Fruit fly (Drosophila melanogaster) whole organism, prepupa: Measurements from ENCODE around the gene CG31715.

ENCODE experiments used
- CG10631 ChIP-seq: fragments of 200-800 bp; sonication (Bioruptor generic); optimal IDR thresholded peaks from 2 replicates; lab custom pipeline; 2016; ENCODE audit warnings: missing biosample characterization, missing genetic modification characterization
- CG10669 ChIP-seq: fragments of 200-800 bp; sonication (Bioruptor generic); optimal IDR thresholded peaks from 3 replicates; lab custom pipeline; 2018; ENCODE audit warnings: missing biosample characterization, mild to moderate bottlenecking, missing genetic modification characterization, moderate library complexity
- CG11294 ChIP-seq: fragments of 200-800 bp; sonication (Bioruptor generic); IDR thresholded peaks from 2 replicates; pipeline ENCODE4 v1.3.6; 2022; ENCODE audit warnings: missing biosample characterization, missing genetic modification characterization
- CG11762 ChIP-seq: fragments of 200-800 bp; sonication (Bioruptor generic); optimal IDR thresholded peaks from 3 replicates; lab custom pipeline; 2016; ENCODE audit warnings: missing biosample characterization, missing genetic modification characterization; ENCODE audit not compliant: insufficient read depth
- CG1621 ChIP-seq: fragments of 200-800 bp; sonication (Bioruptor generic); optimal IDR thresholded peaks from 3 replicates; lab custom pipeline; 2018; ENCODE audit warnings: missing biosample characterization, mild to moderate bottlenecking, missing genetic modification characterization
- CG16779 ChIP-seq: fragments of 200-800 bp; sonication (Bioruptor generic); optimal IDR thresholded peaks from 3 replicates; lab custom pipeline; 2017; ENCODE audit warnings: missing biosample characterization, mild to moderate bottlenecking, missing genetic modification characterization
- CG3032 ChIP-seq: fragments of 200-800 bp; optimal IDR thresholded peaks from 2 replicates; lab custom pipeline; 2019; ENCODE audit warnings: missing biosample characterization, mild to moderate bottlenecking, missing genetic modification characterization, moderate library complexity
- CG6163 ChIP-seq: fragments of 200-800 bp; sonication (Bioruptor generic); IDR thresholded peaks from 3 replicates; pipeline ENCODE4 v1.3.6; 2022; ENCODE audit warnings: missing biosample characterization, missing genetic modification characterization
- CG6276 ChIP-seq: fragments of 200-800 bp; sonication (Bioruptor generic); optimal IDR thresholded peaks from 2 replicates; lab custom pipeline; 2017; ENCODE audit warnings: missing biosample characterization, mild to moderate bottlenecking, missing genetic modification characterization
- CG6792 ChIP-seq: fragments of 200-800 bp; sonication (Bioruptor generic); optimal IDR thresholded peaks from 3 replicates; lab custom pipeline; 2016; ENCODE audit warnings: missing biosample characterization, missing genetic modification characterization
- CG6808 ChIP-seq: fragments of 200-800 bp; sonication (Bioruptor generic); optimal IDR thresholded peaks from 3 replicates; lab custom pipeline; 2017; ENCODE audit warnings: missing biosample characterization, missing genetic modification characterization, mild to moderate bottlenecking, moderate library complexity, missing genetic modification reagents
- CG7368 ChIP-seq: fragments of 200-800 bp; sonication (Bioruptor generic); optimal IDR thresholded peaks from 3 replicates; lab custom pipeline; 2016; ENCODE audit warnings: missing biosample characterization, missing genetic modification characterization
- CG8119 ChIP-seq: fragments of 200-800 bp; sonication (Bioruptor generic); IDR thresholded peaks from 3 replicates; pipeline ENCODE4 v1.3.6; 2022; ENCODE audit warnings: missing biosample characterization, missing genetic modification characterization
- CG8319 ChIP-seq: fragments of 200-800 bp; sonication (Bioruptor generic); optimal IDR thresholded peaks from 3 replicates; lab custom pipeline; 2016; ENCODE audit warnings: missing biosample characterization, missing genetic modification characterization
- CG8632 ChIP-seq: fragments of 200-800 bp; sonication (Bioruptor generic); optimal IDR thresholded peaks from 3 replicates; lab custom pipeline; 2016; ENCODE audit warnings: missing biosample characterization, missing genetic modification characterization
- CG9139 ChIP-seq: fragments of 200-800 bp; sonication (Bioruptor generic); optimal IDR thresholded peaks from 3 replicates; lab custom pipeline; 2017; ENCODE audit warnings: missing biosample characterization, mild to moderate bottlenecking, missing genetic modification characterization
- Eip75B ChIP-seq: fragments of 200-800 bp; sonication (Bioruptor generic); optimal IDR thresholded peaks from 3 replicates; lab custom pipeline; 2016; ENCODE audit warnings: missing biosample characterization, missing genetic modification characterization
- Eip78C ChIP-seq: fragments of 200-800 bp; sonication (Bioruptor generic); peaks from one replicate; lab custom pipeline; 2016; ENCODE audit warnings: missing biosample characterization, missing genetic modification characterization
- Ets21C ChIP-seq: fragments of 200-800 bp; sonication (Bioruptor generic); optimal IDR thresholded peaks from 3 replicates; lab custom pipeline; 2016; ENCODE audit warnings: missing biosample characterization, missing genetic modification characterization
- Gug ChIP-seq: fragments of 200-800 bp; sonication (Bioruptor generic); IDR thresholded peaks from 2 replicates; pipeline ENCODE4 v1.3.6; 2022; ENCODE audit warnings: missing biosample characterization, missing genetic modification characterization
- Hr38 ChIP-seq: sonication (Bioruptor generic); optimal IDR thresholded peaks from 2 replicates; lab custom pipeline; 2016; ENCODE audit warnings: missing biosample characterization, missing genetic modification characterization
- Hr39 ChIP-seq: fragments of 200-800 bp; sonication (Bioruptor generic); optimal IDR thresholded peaks from 2 replicates; lab custom pipeline; 2016; ENCODE audit warnings: missing biosample characterization, missing genetic modification characterization
- Hr4 ChIP-seq: fragments of 200-800 bp; sonication (Bioruptor generic); optimal IDR thresholded peaks from 3 replicates; lab custom pipeline; 2016; ENCODE audit warnings: missing biosample characterization, missing genetic modification characterization
- Lpt ChIP-seq: fragments of 200-800 bp; sonication (Bioruptor generic); optimal IDR thresholded peaks from 3 replicates; lab custom pipeline; 2016; ENCODE audit warnings: missing biosample characterization, missing genetic modification characterization
- Met ChIP-seq: fragments of 200-800 bp; sonication (Bioruptor generic); optimal IDR thresholded peaks from 3 replicates; lab custom pipeline; 2016; ENCODE audit warnings: missing biosample characterization, missing genetic modification characterization
- OdsH ChIP-seq: fragments of 200-800 bp; sonication (Bioruptor generic); optimal IDR thresholded peaks from 3 replicates; lab custom pipeline; 2016; ENCODE audit warnings: missing biosample characterization, missing genetic modification characterization
- Smox ChIP-seq: fragments of 200-800 bp; sonication (Bioruptor generic); optimal IDR thresholded peaks from 3 replicates; lab custom pipeline; 2016; ENCODE audit warnings: missing biosample characterization, missing genetic modification characterization
- Sox14 ChIP-seq: fragments of 200-800 bp; sonication (Bioruptor generic); optimal IDR thresholded peaks from 3 replicates; lab custom pipeline; 2016; ENCODE audit warnings: missing biosample characterization, missing genetic modification characterization
- achi ChIP-seq: fragments of 200-800 bp; sonication (Bioruptor generic); optimal IDR thresholded peaks from 3 replicates; lab custom pipeline; 2016; ENCODE audit warnings: missing biosample characterization, missing genetic modification characterization
- acj6 ChIP-seq: fragments of 200-800 bp; sonication (Bioruptor generic); optimal IDR thresholded peaks from 3 replicates; lab custom pipeline; 2016; ENCODE audit warnings: missing biosample characterization, missing genetic modification characterization
- cyc ChIP-seq: fragments of 200-800 bp; sonication (Bioruptor generic); optimal IDR thresholded peaks from 3 replicates; lab custom pipeline; 2016; ENCODE audit warnings: missing biosample characterization, missing genetic modification characterization
- dac ChIP-seq: fragments of 200-800 bp; sonication (Bioruptor generic); optimal IDR thresholded peaks from 2 replicates; lab custom pipeline; 2017; ENCODE audit warnings: missing biosample characterization, mild to moderate bottlenecking, missing genetic modification characterization
- dsx ChIP-seq: fragments of 200-800 bp; optimal IDR thresholded peaks from 3 replicates; lab custom pipeline; 2019; ENCODE audit warnings: missing biosample characterization, mild to moderate bottlenecking, missing genetic modification characterization, moderate library complexity; ENCODE audit not compliant: poor library complexity, severe bottlenecking
- eg ChIP-seq: fragments of 200-800 bp; sonication (Bioruptor generic); IDR thresholded peaks from 3 replicates; pipeline ENCODE4 v1.3.6; 2022; ENCODE audit warnings: missing biosample characterization, missing genetic modification characterization
- fd59A ChIP-seq: fragments of 200-800 bp; sonication (Bioruptor generic); optimal IDR thresholded peaks from 2 replicates; lab custom pipeline; 2017; ENCODE audit warnings: missing biosample characterization, mild to moderate bottlenecking, missing genetic modification characterization, missing genetic modification reagents
- fd85E ChIP-seq: fragments of 200-800 bp; sonication (Bioruptor generic); optimal IDR thresholded peaks from 3 replicates; lab custom pipeline; 2016; ENCODE audit warnings: missing biosample characterization, missing genetic modification characterization
- lz ChIP-seq: fragments of 200-800 bp; sonication (Bioruptor generic); optimal IDR thresholded peaks from 3 replicates; lab custom pipeline; 2016; ENCODE audit warnings: missing biosample characterization, missing genetic modification characterization
- net ChIP-seq: fragments of 200-800 bp; sonication (Bioruptor generic); optimal IDR thresholded peaks from 3 replicates; lab custom pipeline; 2016; ENCODE audit warnings: missing biosample characterization, missing genetic modification characterization
- pdm3 ChIP-seq: fragments of 200-800 bp; sonication (Bioruptor generic); optimal IDR thresholded peaks from 3 replicates; lab custom pipeline; 2016; ENCODE audit warnings: missing biosample characterization, missing genetic modification characterization
- ss ChIP-seq, 2 experiments: fragments of 200-800 bp; sonication (Bioruptor generic); optimal IDR thresholded peaks; 2 replicates in 1 of 2; 3 replicates in 1 of 2; lab custom pipeline; 2017 to 2018; ENCODE audit warnings: mild to moderate bottlenecking in 2 of 2, missing biosample characterization in 2 of 2, missing genetic modification characterization in 2 of 2, moderate library complexity in 1 of 2
- svp ChIP-seq: fragments of 200-800 bp; sonication (Bioruptor generic); peaks from one replicate; lab custom pipeline; 2016; ENCODE audit warnings: missing biosample characterization, missing genetic modification characterization
- topi ChIP-seq: fragments of 200-800 bp; sonication (Bioruptor generic); optimal IDR thresholded peaks from 3 replicates; lab custom pipeline; 2016; ENCODE audit warnings: missing biosample characterization, missing genetic modification characterization
- vri ChIP-seq: fragments of 200-800 bp; sonication (Bioruptor generic); optimal IDR thresholded peaks from 3 replicates; lab custom pipeline; 2016; ENCODE audit warnings: missing biosample characterization, mild to moderate bottlenecking, missing genetic modification characterization

Gene CG31715

dm6 chr2L:10386208-10386805 is 44.9 kb downstream of the CG31715 start, which contains the start of the genes Cdk1 and mRpS7 (continued):
- TF ChIP-seq CG16779 (tag; lab: Kevin White, UChicago) (no peak), CG6163 (GFP tag; lab: Robert Waterston, UW) (no peak), Sox14 (GFP tag; lab: Kevin White, UChicago) (peak; percentile 74), topi (GFP tag; lab: Kevin White, UChicago) (peak; percentile 74), Hr4 (GFP tag; lab: Kevin White, UChicago) (peak; percentile 73), Hr39 (GFP tag; lab: Kevin White, UChicago) (peak; percentile 71), Lpt (GFP tag; lab: Kevin White, UChicago) (peak; percentile 48), Eip75B (GFP tag; lab: Kevin White, UChicago) (peak; percentile 69), Gug (GFP tag; lab: Robert Waterston, UW) (no peak), Ets21C (peak; percentile 59), eg (GFP tag; lab: Robert Waterston, UW) (no peak; the same call in 1 of the 3 replicates), vri (GFP tag; lab: Kevin White, UChicago) (no peak)
- TF ChIP-seq, all 60 proteins: peak for 36

- TF ChIP-seq dac (GFP tag; lab: Kevin White, UChicago) (no peak), CG16779 (tag; lab: Kevin White, UChicago) (no peak), achi (no peak)
- TF ChIP-seq, all 60 proteins: peak for 0
These were observed 45.4 kb downstream of the CG31715 start for dm6 chr2L:10386824-10387223.

dm6 chr2L:10387869-10388726 is 46.7 kb downstream of the CG31715 start, which contains the start of gene da:
Gene da (plus strand): TSS chr2L:10388105.
- TF ChIP-seq CG1621 (no peak), Lpt (GFP tag; lab: Kevin White, UChicago) (no peak), CG10631 (GFP tag; lab: Kevin White, UChicago) (no peak), CG6276 (GFP tag; lab: Kevin White, UChicago) (no peak), dsx (GFP tag; lab: Kevin White, UChicago) (peak; percentile 29), cyc (peak; percentile 50), CG6163 (GFP tag; lab: Robert Waterston, UW) (no peak), Eip78C (GFP tag; lab: Kevin White, UChicago) (peak; percentile 73), CG8632 (GFP tag; lab: Kevin White, UChicago) (no peak), topi (GFP tag; lab: Kevin White, UChicago) (peak; percentile 44), net (peak; percentile 23), CG10669 (GFP tag; lab: Kevin White, UChicago) (peak; percentile 22), CG11762 (GFP tag; lab: Kevin White, UChicago) (no peak), Gug (GFP tag; lab: Robert Waterston, UW) (no peak), CG8119 (GFP tag; lab: Robert Waterston, UW) (no peak; the same call in 2 of the 3 replicates), Hr39 (GFP tag; lab: Kevin White, UChicago) (peak; percentile 63), CG3032 (tag; lab: Kevin White, UChicago) (peak; percentile 61), lz (GFP tag; lab: Kevin White, UChicago) (peak; percentile 61), Sox14 (GFP tag; lab: Kevin White, UChicago) (peak; percentile 80), CG6808 (GFP tag; lab: Kevin White, UChicago) (no peak), Smox (GFP tag; lab: Kevin White, UChicago) (peak; percentile 56), CG16779 (tag; lab: Kevin White, UChicago) (no peak), CG6792 (GFP tag; lab: Kevin White, UChicago) (peak; percentile 36), fd85E (GFP tag; lab: Kevin White, UChicago) (no peak), svp (GFP tag; lab: Kevin White, UChicago) (no peak), CG9139 (no peak), vri (GFP tag; lab: Kevin White, UChicago) (peak; percentile 45), OdsH (GFP tag; lab: Kevin White, UChicago) (peak; percentile 58), CG7368 (GFP tag; lab: Kevin White, UChicago) (peak; percentile 24), fd59A (GFP tag; lab: Kevin White, UChicago) (no peak), Hr4 (GFP tag; lab: Kevin White, UChicago) (peak; percentile 54), acj6 (peak; percentile 38), Hr38 (no peak), CG8319 (GFP tag; lab: Kevin White, UChicago) (no peak), pdm3 (peak; percentile 73), CG11294 (GFP tag; lab: Robert Waterston, UW) (no peak), ss (GFP tag; optimal IDR thresholded peaks at IDR 0.05; lab: Kevin White, UChicago) (peak in 1 of 2 experiments; percentile 24), achi (peak; percentile 45), Met (peak; percentile 62), eg (GFP tag; lab: Robert Waterston, UW) (no peak; the same call in 1 of the 3 replicates)
